Fruit fly (Drosophila melanogaster) whole organism, wandering third instar larva: ENCODE results near the gene CG2926.

Source experiments
- Myc ChIP-seq: fragments of >200 bp; optimal IDR thresholded peaks from 2 replicates; lab custom pipeline; 2017
- dmrt93B ChIP-seq: fragments of 200-800 bp; sonication (Bioruptor generic); optimal IDR thresholded peaks from 2 replicates; lab custom pipeline; 2018; ENCODE audit warnings: missing biosample characterization, mild to moderate bottlenecking, missing genetic modification characterization
- h ChIP-seq: fragments of 200-800 bp; sonication (Bioruptor generic); optimal IDR thresholded peaks from 3 replicates; lab custom pipeline; 2016; ENCODE audit warnings: missing biosample characterization, mild to moderate bottlenecking, missing genetic modification characterization

DNA sequence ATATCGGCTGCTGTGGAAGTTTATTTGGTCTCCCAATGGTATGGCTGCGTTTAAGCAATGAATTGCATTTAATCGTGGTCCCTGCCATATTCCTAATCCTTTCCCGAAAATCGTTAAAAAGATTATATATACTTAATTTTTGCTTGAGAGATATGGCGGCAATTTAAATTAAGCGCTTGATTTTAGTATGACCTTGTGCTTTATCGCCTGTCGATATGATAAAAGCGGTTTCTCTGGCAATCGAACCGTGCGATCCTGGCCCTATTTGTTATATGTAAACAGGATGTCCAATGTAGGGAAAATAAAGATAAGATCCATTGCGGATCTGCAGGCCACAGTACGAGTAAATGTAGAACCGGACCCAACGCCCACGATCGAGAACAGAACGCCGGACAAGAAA lies 33.3 kb downstream of the CG2926 start, which contains the start of gene Snm1:
- TF ChIP-seq Myc (lab: Kevin White, UChicago) (no peak), dmrt93B (GFP tag; lab: Kevin White, UChicago) (no peak), h (no peak)
